Fruit fly (Drosophila melanogaster): ENCODE measurements around the gene PolD1.

Gene PolD1

dm6 chr3L:16001164-16001679 lies 13.6 kb upstream of the PolD1 start (continued):
- TF ChIP-seq CG4328 (GFP tag; optimal IDR thresholded peaks at IDR 0.05) (peak; percentile 67), CG10959 (GFP tag; IDR thresholded peaks at IDR 0.05) (no peak), CG34376 (GFP tag; optimal IDR thresholded peaks at IDR 0.05) (peak; percentile 86), Nf-YA (GFP tag; IDR thresholded peaks at IDR 0.05) (no peak), ato (GFP tag; IDR thresholded peaks at IDR 0.05; ENCODE audit: partially characterized antibody) (no peak), pb (GFP tag; optimal IDR thresholded peaks at IDR 0.05) (peak; percentile 60), GATAe (GFP tag; conservative IDR thresholded peaks at IDR 0.05) (peak; percentile 40; the same call in 1 of the 2 replicates), eyg (GFP tag; optimal IDR thresholded peaks at IDR 0.05) (peak; percentile 70), unc-4 (GFP tag; IDR thresholded peaks at IDR 0.05; ENCODE audit: partially characterized antibody) (no peak), jumu (GFP tag; optimal IDR thresholded peaks at IDR 0.05) (peak; percentile 56), CG16779 (GFP tag; IDR thresholded peaks at IDR 0.05) (no peak), CG31365 (tag; optimal IDR thresholded peaks at IDR 0.05) (peak; percentile 45), en (GFP tag; optimal IDR thresholded peaks at IDR 0.05) (peak; percentile 43), dysf (GFP tag; IDR thresholded peaks at IDR 0.05) (peak; percentile 85; the same call in 2 of the 3 replicates), CG8765 (GFP tag; IDR thresholded peaks at IDR 0.05) (no peak), Doc3 (GFP tag; IDR thresholded peaks at IDR 0.05; ENCODE audit: partially characterized antibody) (no peak), gfzf (GFP tag; optimal IDR thresholded peaks at IDR 0.05) (no peak), mld (GFP tag; IDR thresholded peaks at IDR 0.05; ENCODE audit: partially characterized antibody) (no peak), CG4707 (GFP tag; optimal IDR thresholded peaks at IDR 0.05) (no peak), chif (GFP tag; optimal IDR thresholded peaks at IDR 0.05) (peak; percentile 47 to 55), CG9727 (GFP tag; optimal IDR thresholded peaks at IDR 0.05) (peak; percentile 81), CG13287 (GFP tag; IDR thresholded peaks at IDR 0.05; ENCODE audit: partially characterized antibody) (no peak), stc (GFP tag; IDR thresholded peaks at IDR 0.05) (peak; percentile 66), CG5180 (GFP tag; optimal IDR thresholded peaks at IDR 0.05) (peak; percentile 35), CG16813 (GFP tag; IDR thresholded peaks at IDR 0.05; ENCODE audit: partially characterized antibody) (no peak), CG11456 (GFP tag; IDR thresholded peaks at IDR 0.05) (no peak; the same call in 2 of the 3 replicates), repo (GFP tag; optimal IDR thresholded peaks at IDR 0.05) (peak; percentile 71), grn (GFP tag; optimal IDR thresholded peaks at IDR 0.05) (no peak), rib (GFP tag; IDR thresholded peaks at IDR 0.05) (peak; percentile 63), nau (GFP tag; optimal IDR thresholded peaks at IDR 0.05) (peak; percentile 58), HLHmδ (GFP tag; optimal IDR thresholded peaks at IDR 0.05) (no peak), B-H1 (GFP tag; IDR thresholded peaks at IDR 0.05) (peak; percentile 26; the same call in 2 of the 3 replicates), crp (GFP tag; optimal IDR thresholded peaks at IDR 0.05) (peak in 1 of 2 experiments; percentile 59), CG10462 (GFP tag; optimal IDR thresholded peaks at IDR 0.05) (no peak), Oaz (GFP tag; IDR thresholded peaks at IDR 0.05) (peak; percentile 58), Mrtf (GFP tag; IDR thresholded peaks at IDR 0.05) (no peak; the same call in 2 of the 3 replicates), CG15514 (GFP tag; optimal IDR thresholded peaks at IDR 0.05) (peak; percentile 72), slbo (GFP tag; IDR thresholded peaks at IDR 0.05) (peak; percentile 80), CG17612 (GFP tag; IDR thresholded peaks at IDR 0.05) (peak; percentile 48; the same call in 1 of the 2 replicates), az2 (GFP tag; optimal IDR thresholded peaks at IDR 0.05) (peak; percentile 60), fu2 (GFP tag; optimal IDR thresholded peaks at IDR 0.05) (peak; percentile 80), tgo (GFP tag; IDR thresholded peaks at IDR 0.05) (peak; percentile 70), sens-2 (GFP tag; IDR thresholded peaks at IDR 0.05) (no peak), hb (GFP tag; IDR thresholded peaks at IDR 0.05; ENCODE audit: partially characterized antibody) (no peak), her (GFP tag; optimal IDR thresholded peaks at IDR 0.05) (peak; percentile 85), nerfin-1 (tag; optimal IDR thresholded peaks at IDR 0.05) (peak; percentile 45), usp (GFP tag; optimal IDR thresholded peaks at IDR 0.05) (no peak), CG13123 (GFP tag; optimal IDR thresholded peaks at IDR 0.05) (no peak), chm (GFP tag; IDR thresholded peaks at IDR 0.05) (peak; percentile 32; the same call in 1 of the 2 replicates), lilli (GFP tag; optimal IDR thresholded peaks at IDR 0.05) (peak; percentile 91)
